Worm (Caenorhabditis elegans) whole organism, mixed stage, embryonic: ENCODE measurements around the gene cth-2.

Experiments
- flh-1 ChIP-seq: fragments of 200-800 bp; sonication (Bioruptor generic); optimal IDR thresholded peaks from 2 replicates; lab custom pipeline; 2018; ENCODE audit warnings: mild to moderate bottlenecking, missing genetic modification characterization, moderate library complexity, missing compliant biosample characterization
- lsy-2 ChIP-seq: fragments of 150-350 bp; optimal IDR thresholded peaks from 2 replicates; lab custom pipeline; 2014; ENCODE audit warnings: missing biosample characterization, missing genetic modification characterization
- nhr-12 ChIP-seq: fragments of 150-350 bp; optimal IDR thresholded peaks from 2 replicates; lab custom pipeline; 2014; ENCODE audit warnings: missing biosample characterization, missing genetic modification characterization
- pha-4 ChIP-seq: fragments of 150-350 bp; optimal IDR thresholded peaks from 2 replicates; lab custom pipeline; 2018; ENCODE audit warnings: missing biosample characterization, missing genetic modification reagents, missing genetic modification characterization
- snpc-4 ChIP-seq: fragments of 150-350 bp; optimal IDR thresholded peaks from 2 replicates; lab custom pipeline; 2014; ENCODE audit warnings: missing biosample characterization, missing genetic modification characterization
- unc-62 ChIP-seq: fragments of 150-350 bp; optimal IDR thresholded peaks from 2 replicates; lab custom pipeline; 2014; ENCODE audit warnings: missing biosample characterization, missing genetic modification reagents, missing genetic modification characterization

ce11 chrII:7090085-7090484 lies 32.3 kb upstream of the cth-2 start:
- TF ChIP-seq flh-1 (GFP tag; lab: Kevin White, UChicago) (no peak), nhr-12 (tag; lab: Kevin White, UChicago) (no peak), pha-4 (tag; lab: Kevin White, UChicago) (no peak), snpc-4 (tag; lab: Kevin White, UChicago) (no peak), unc-62 (GFP tag; lab: Kevin White, UChicago) (no peak), lsy-2 (tag; lab: Kevin White, UChicago) (no peak)
